Fruit fly (Drosophila melanogaster): Measurements from ENCODE around the gene Nf-YB.

Gene Nf-YB

dm6 chr2L:19756716-19757115, 20.9 kb downstream of the Nf-YB start, which contains the start of gene CG10631 (continued):
- no peak for TF ChIP-seq phol (tag; optimal IDR thresholded peaks at IDR 0.05)
- peak; percentile 82 for TF ChIP-seq Dll (GFP tag; IDR thresholded peaks at IDR 0.05; ENCODE audit: partially characterized antibody)
- TF ChIP-seq Sry-δ (GFP tag; optimal IDR thresholded peaks at IDR 0.05) = peak; percentile 89
- TF ChIP-seq CG18619 (GFP tag; optimal IDR thresholded peaks at IDR 0.05) = no peak
- no peak for TF ChIP-seq ham (GFP tag; IDR thresholded peaks at IDR 0.05)
- TF ChIP-seq vvl (GFP tag; IDR thresholded peaks at IDR 0.05) = peak; percentile 24; the same call in 1 of the 2 replicates
- TF ChIP-seq CG7372 (GFP tag; IDR thresholded peaks at IDR 0.05) = no peak
- no peak for TF ChIP-seq CG4707 (GFP tag; optimal IDR thresholded peaks at IDR 0.05)
- TF ChIP-seq CG12391 (tag; optimal IDR thresholded peaks at IDR 0.05) = no peak
- TF ChIP-seq CG30431 (GFP tag; optimal IDR thresholded peaks at IDR 0.05) = no peak
- no peak for TF ChIP-seq CG6813 (GFP tag; optimal IDR thresholded peaks at IDR 0.05)
- TF ChIP-seq NFAT (GFP tag; IDR thresholded peaks at IDR 0.05) = no peak
- TF ChIP-seq CG6272 (GFP tag; IDR thresholded peaks at IDR 0.05) = no peak
- TF ChIP-seq run (tag; optimal IDR thresholded peaks at IDR 0.05) = no peak
- no peak for TF ChIP-seq nau (GFP tag; optimal IDR thresholded peaks at IDR 0.05)
- no peak for TF ChIP-seq CG10654 (GFP tag; optimal IDR thresholded peaks at IDR 0.05)
- 0 out of 2 replicates have a peak, but pooled peaks have one; percentile 34 for TF ChIP-seq sob (GFP tag; IDR thresholded peaks at IDR 0.05)
- no peak for TF ChIP-seq CG8281 (tag; optimal IDR thresholded peaks at IDR 0.05)
- no peak for TF ChIP-seq CG6683 (GFP tag; optimal IDR thresholded peaks at IDR 0.05)
- no peak for TF ChIP-seq unpg (GFP tag; optimal IDR thresholded peaks at IDR 0.05)

- TF ChIP-seq ftz-f1 (GFP tag; optimal IDR thresholded peaks at IDR 0.05) (peak; percentile 37), pan (optimal IDR thresholded peaks at IDR 0.05) (no peak), pan (GFP tag; optimal IDR thresholded peaks at IDR 0.05 in 1 of 2, IDR thresholded peaks at IDR 0.05 in 1 of 2) (peak in 1 of 2 experiments; percentile 95), Camta (GFP tag; optimal IDR thresholded peaks at IDR 0.05) (peak; percentile 92), CG8924 (tag; optimal IDR thresholded peaks at IDR 0.05) (peak; percentile 90), tgo (GFP tag; IDR thresholded peaks at IDR 0.05) (peak; percentile 93), slp2 (GFP tag; optimal IDR thresholded peaks at IDR 0.05) (peak; percentile 68), Tbp (GFP tag; optimal IDR thresholded peaks at IDR 0.05) (no peak), bowl (GFP tag; IDR thresholded peaks at IDR 0.05) (peak; percentile 66; the same call in 1 of the 2 replicates), CG6813 (GFP tag; optimal IDR thresholded peaks at IDR 0.05) (peak; percentile 84), CG12219 (GFP tag; optimal IDR thresholded peaks at IDR 0.05) (peak; percentile 71), CG18011 (GFP tag; optimal IDR thresholded peaks at IDR 0.05) (peak; percentile 80), ash1 (GFP tag; optimal IDR thresholded peaks at IDR 0.05) (peak; percentile 32), CG34224 (GFP tag; IDR thresholded peaks at IDR 0.05; ENCODE audit: partially characterized antibody) (peak; percentile 64; the same call in 2 of the 3 replicates), slbo (GFP tag; IDR thresholded peaks at IDR 0.05) (peak; percentile 95), CG9215 (GFP tag; IDR thresholded peaks at IDR 0.05) (peak; percentile 91), ap (GFP tag; IDR thresholded peaks at IDR 0.05) (peak; percentile 78), CG4328 (GFP tag; optimal IDR thresholded peaks at IDR 0.05) (peak; percentile 83), Jarid2 (GFP tag; optimal IDR thresholded peaks at IDR 0.05) (peak; percentile 46), Hsf (GFP tag; optimal IDR thresholded peaks at IDR 0.05) (peak; percentile 95), CG31224 (GFP tag; IDR thresholded peaks at IDR 0.05) (peak; percentile 88), stc (GFP tag; IDR thresholded peaks at IDR 0.05) (peak; percentile 91), gt (GFP tag; IDR thresholded peaks at IDR 0.05) (peak; percentile 76), CG12299 (tag; optimal IDR thresholded peaks at IDR 0.05) (peak; percentile 82), cad (GFP tag; optimal IDR thresholded peaks at IDR 0.05) (no peak), CG9876 (GFP tag; optimal IDR thresholded peaks at IDR 0.05) (peak; percentile 80), luna (GFP tag; optimal IDR thresholded peaks at IDR 0.05) (peak; percentile 91), CG6854 (GFP tag; optimal IDR thresholded peaks at IDR 0.05) (peak; percentile 74), ci (GFP tag; IDR thresholded peaks at IDR 0.05) (peak; percentile 93), CG14965 (GFP tag; optimal IDR thresholded peaks at IDR 0.05; ENCODE audit: borderline replicate concordance) (peak; percentile 30), CG4707 (GFP tag; optimal IDR thresholded peaks at IDR 0.05) (peak; percentile 50), CG1529 (GFP tag; optimal IDR thresholded peaks at IDR 0.05) (peak; percentile 62)
Measured at dm6 chr2L:19758511-19759128, 22.8 kb downstream of the Nf-YB start, which contains the start of the genes CG10628 and Dus3. Gene CG10628, minus strand, starts transcription at chr2L:19758615. Gene Dus3, plus strand, starts transcription at chr2L:19758879.
